Worm (Caenorhabditis elegans): ENCODE data around the gene F36F12.7.
"Not testable (repeated sequence)": the region's sequence is repeated elsewhere in the genome, so short reads cannot be mapped to it uniquely, and the experiment has no call there.

The F36F12.7 gene

ce11 chrV:2126554-2126953 is 27.4 kb downstream of the F36F12.7 start:
- no peak for TF ChIP-seq cog-1 (tag; optimal IDR thresholded peaks at IDR 0.05)
- no peak for TF ChIP-seq ref-1 (GFP tag; conservative IDR thresholded peaks at IDR 0.05)
- no peak for TF ChIP-seq klf-2 (GFP tag; conservative IDR thresholded peaks at IDR 0.05)
- TF ChIP-seq tab-1 (GFP tag; IDR thresholded peaks at IDR 0.05), result no peak
- TF ChIP-seq T22C8.4 (GFP tag; IDR thresholded peaks at IDR 0.05), result 0 out of 2 replicates have a peak, but pooled peaks have one; percentile 19
- no peak for TF ChIP-seq ztf-23 (GFP tag; IDR thresholded peaks at IDR 0.05)
- TF ChIP-seq med-1 (GFP tag; optimal IDR thresholded peaks at IDR 0.05; ENCODE audit: insufficient read depth), result no peak

DNA sequence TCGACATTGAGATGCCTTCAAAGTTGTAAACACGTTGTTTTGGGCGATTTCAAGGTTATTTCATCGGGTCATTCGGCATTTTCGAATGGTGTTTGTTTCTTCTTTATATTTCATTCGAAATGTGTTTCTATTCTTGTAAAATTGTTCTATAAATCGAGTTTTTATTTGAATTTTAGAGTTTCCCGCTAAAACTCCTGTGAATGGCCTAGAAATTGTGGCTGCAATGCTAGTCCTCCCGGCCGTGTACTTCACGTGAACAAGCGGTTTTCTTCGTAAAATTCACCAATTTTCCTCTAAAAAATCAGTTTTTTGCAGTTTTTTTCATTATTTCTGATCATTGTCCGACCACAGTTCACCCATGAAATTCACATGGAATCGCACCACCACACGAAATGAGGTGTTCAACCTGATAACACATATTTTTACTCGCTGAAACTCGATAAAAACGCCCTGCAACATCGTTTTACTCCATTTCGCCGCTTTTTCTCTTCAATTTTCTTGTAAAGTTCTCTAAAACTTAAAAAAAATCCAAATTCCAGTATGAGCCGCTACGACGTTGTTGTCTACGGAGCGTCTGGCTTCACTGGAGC is 28.0 kb downstream of the F36F12.7 start, which contains the start of gene ldp-1:
TSS of gene ldp-1 (plus strand) at position 540 of the 590 bp plus-strand sequence.
- TF ChIP-seq ref-1 (GFP tag; conservative IDR thresholded peaks at IDR 0.05), result no peak
- 0 out of 2 replicates have a peak, but pooled peaks have one; percentile 3 for TF ChIP-seq T22C8.4 (GFP tag; IDR thresholded peaks at IDR 0.05)
- peak; percentile 49 for TF ChIP-seq cog-1 (tag; optimal IDR thresholded peaks at IDR 0.05)
- no peak for TF ChIP-seq tab-1 (GFP tag; IDR thresholded peaks at IDR 0.05)
- no peak for TF ChIP-seq med-1 (GFP tag; optimal IDR thresholded peaks at IDR 0.05; ENCODE audit: insufficient read depth)
- TF ChIP-seq flt-1 (GFP tag; IDR thresholded peaks at IDR 0.05), result peak; percentile 22; the same call in 1 of the 2 replicates
- TF ChIP-seq klf-2 (GFP tag; conservative IDR thresholded peaks at IDR 0.05), result no peak
- TF ChIP-seq ztf-23 (GFP tag; IDR thresholded peaks at IDR 0.05), result no peak
- TF ChIP-seq ztf-29 (GFP tag; IDR thresholded peaks at IDR 0.05), result no peak

- TF ChIP-seq tab-1 (GFP tag; IDR thresholded peaks at IDR 0.05), result no peak
- 0 out of 2 replicates have a peak, but pooled peaks have one; percentile 17 for TF ChIP-seq ztf-23 (GFP tag; IDR thresholded peaks at IDR 0.05)
These were observed 33.5 kb downstream of the F36F12.7 start for ce11 chrV:2132675-2133074.

ce11 chrV:2133512-2133911 is 34.4 kb downstream of the F36F12.7 start:
- TF ChIP-seq cog-1 (tag; optimal IDR thresholded peaks at IDR 0.05) (no peak), ztf-29 (GFP tag; IDR thresholded peaks at IDR 0.05) (no peak)

ce11 chrV:2134340-2134739 is 35.2 kb downstream of the F36F12.7 start:
- TF ChIP-seq tab-1 (GFP tag; IDR thresholded peaks at IDR 0.05) (no peak), flt-1 (GFP tag; IDR thresholded peaks at IDR 0.05) (no peak), ztf-29 (GFP tag; IDR thresholded peaks at IDR 0.05) (no peak), cog-1 (tag; optimal IDR thresholded peaks at IDR 0.05) (no peak), med-1 (GFP tag; optimal IDR thresholded peaks at IDR 0.05; ENCODE audit: insufficient read depth) (no peak), ztf-23 (GFP tag; IDR thresholded peaks at IDR 0.05) (no peak)

- TF ChIP-seq med-1 (GFP tag; optimal IDR thresholded peaks at IDR 0.05; ENCODE audit: insufficient read depth) (no peak), ref-1 (GFP tag; conservative IDR thresholded peaks at IDR 0.05) (no peak), tab-1 (GFP tag; IDR thresholded peaks at IDR 0.05) (no peak), T22C8.4 (GFP tag; IDR thresholded peaks at IDR 0.05) (no peak), klf-2 (GFP tag; conservative IDR thresholded peaks at IDR 0.05) (no peak), ztf-23 (GFP tag; IDR thresholded peaks at IDR 0.05) (no peak), flt-1 (GFP tag; IDR thresholded peaks at IDR 0.05) (no peak), ztf-29 (GFP tag; IDR thresholded peaks at IDR 0.05) (no peak), cog-1 (tag; optimal IDR thresholded peaks at IDR 0.05) (no peak)
These were observed 36.2 kb downstream of the F36F12.7 start for ce11 chrV:2135323-2135722.

DNA sequence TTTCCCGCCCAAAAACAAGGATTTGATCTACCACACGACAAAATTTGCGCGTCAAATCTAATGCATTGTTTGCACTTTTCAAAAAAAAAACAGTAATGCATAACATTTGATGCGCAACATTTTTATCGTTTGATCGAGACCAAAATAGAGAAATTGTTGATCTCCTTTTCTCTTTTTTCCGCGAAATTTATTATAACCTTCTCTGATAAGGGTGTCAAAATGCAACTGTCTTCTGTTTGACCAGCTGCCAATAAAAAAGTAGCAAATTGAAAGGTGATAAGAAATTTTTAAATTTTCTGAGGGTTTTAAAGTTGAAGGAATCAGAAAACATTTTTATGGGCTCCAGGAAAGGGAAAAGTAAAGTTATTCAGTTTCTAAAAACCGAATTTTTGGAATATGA is 37.9 kb downstream of the F36F12.7 start:
- TF ChIP-seq klf-2 (GFP tag; conservative IDR thresholded peaks at IDR 0.05), result no peak
- no peak for TF ChIP-seq cog-1 (tag; optimal IDR thresholded peaks at IDR 0.05)
- TF ChIP-seq med-1 (GFP tag; optimal IDR thresholded peaks at IDR 0.05; ENCODE audit: insufficient read depth), result no peak
- no peak for TF ChIP-seq ref-1 (GFP tag; conservative IDR thresholded peaks at IDR 0.05)
- TF ChIP-seq ztf-29 (GFP tag; IDR thresholded peaks at IDR 0.05), result no peak
- no peak for TF ChIP-seq flt-1 (GFP tag; IDR thresholded peaks at IDR 0.05)
- TF ChIP-seq tab-1 (GFP tag; IDR thresholded peaks at IDR 0.05), result no peak
- TF ChIP-seq T22C8.4 (GFP tag; IDR thresholded peaks at IDR 0.05), result no peak
- no peak for TF ChIP-seq ztf-23 (GFP tag; IDR thresholded peaks at IDR 0.05)

DNA sequence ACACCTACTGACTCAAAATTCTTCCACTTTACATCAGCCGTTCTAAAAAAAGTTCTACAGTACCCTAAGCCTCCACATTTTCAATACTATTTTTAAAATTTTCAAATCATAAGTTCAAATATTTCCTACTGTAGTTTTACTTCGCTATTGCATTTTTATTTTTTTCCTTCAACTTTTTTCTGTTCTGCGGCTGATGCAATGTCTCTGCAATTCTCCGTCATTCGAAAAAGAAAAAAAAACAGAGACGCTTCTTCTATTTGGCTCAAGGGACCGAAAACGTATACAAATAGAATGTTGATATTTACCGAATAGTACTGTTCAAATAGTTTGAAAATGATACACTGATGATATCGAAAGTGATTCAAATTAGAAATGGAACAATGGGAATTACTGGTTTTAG is 39.1 kb downstream of the F36F12.7 start:
- TF ChIP-seq med-1 (GFP tag; optimal IDR thresholded peaks at IDR 0.05; ENCODE audit: insufficient read depth), result no peak

- no peak for TF ChIP-seq T22C8.4 (GFP tag; IDR thresholded peaks at IDR 0.05)
- TF ChIP-seq med-1 (GFP tag; optimal IDR thresholded peaks at IDR 0.05; ENCODE audit: insufficient read depth), result no peak
- no peak for TF ChIP-seq ztf-23 (GFP tag; IDR thresholded peaks at IDR 0.05)
- no peak for TF ChIP-seq cog-1 (tag; optimal IDR thresholded peaks at IDR 0.05)
- TF ChIP-seq flt-1 (GFP tag; IDR thresholded peaks at IDR 0.05), result no peak
- TF ChIP-seq klf-2 (GFP tag; conservative IDR thresholded peaks at IDR 0.05), result no peak
- TF ChIP-seq ref-1 (GFP tag; conservative IDR thresholded peaks at IDR 0.05), result no peak
- TF ChIP-seq ztf-29 (GFP tag; IDR thresholded peaks at IDR 0.05), result no peak
- no peak for TF ChIP-seq tab-1 (GFP tag; IDR thresholded peaks at IDR 0.05)
These were observed 40.8 kb downstream of the F36F12.7 start, which contains the start of gene F22F7.7 for ce11 chrV:2139918-2140317. F22F7.7 (minus strand) TSS chrV:2140042.

DNA sequence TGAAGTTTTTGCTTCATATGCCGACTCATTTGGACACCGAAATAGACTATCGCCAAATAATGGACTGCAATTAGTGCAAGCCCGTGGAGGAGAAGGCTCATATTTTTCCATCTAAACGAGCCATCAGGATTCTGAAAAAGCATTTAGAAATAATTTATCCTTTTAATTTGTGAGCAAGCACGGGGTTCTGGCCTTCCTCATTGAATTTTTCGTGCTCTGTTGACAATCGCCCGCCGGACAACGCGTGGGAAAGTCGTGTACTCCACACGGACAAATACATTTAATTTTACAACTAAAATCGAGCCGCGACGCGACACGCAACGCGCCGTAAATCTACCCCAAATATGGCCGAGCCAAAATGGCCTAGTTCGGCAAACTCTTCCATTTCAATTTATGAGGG is 45.3 kb downstream of the F36F12.7 start, which contains the start of gene F22F7.12:
TSS of gene F22F7.12 (minus strand) at position 101 of the 400 bp plus-strand sequence.
- TF ChIP-seq ztf-29 (GFP tag; IDR thresholded peaks at IDR 0.05); tab-1 (GFP tag; IDR thresholded peaks at IDR 0.05); klf-2 (GFP tag; conservative IDR thresholded peaks at IDR 0.05): not testable (repeated sequence)

ce11 chrV:2146044-2146443 is 46.9 kb downstream of the F36F12.7 start, which contains the start of gene str-52:
str-52 (minus strand) TSS chrV:2146144.
- TF ChIP-seq tab-1 (GFP tag; IDR thresholded peaks at IDR 0.05), result no peak
- TF ChIP-seq T22C8.4 (GFP tag; IDR thresholded peaks at IDR 0.05), result no peak
- no peak for TF ChIP-seq klf-2 (GFP tag; conservative IDR thresholded peaks at IDR 0.05)
- TF ChIP-seq ztf-29 (GFP tag; IDR thresholded peaks at IDR 0.05), result no peak
- TF ChIP-seq flt-1 (GFP tag; IDR thresholded peaks at IDR 0.05), result no peak

All from whole organism, midembryonic.